Worm (Caenorhabditis elegans) whole organism, early embryonic: Measurements from ENCODE around the gene R13H4.7.

ENCODE experiments used
- B0310.2 ChIP-seq: sonication (generic microtip); optimal IDR thresholded peaks from 2 replicates; lab custom pipeline; 2016; ENCODE audit warnings: mild to moderate bottlenecking, missing genetic modification characterization, missing compliant biosample characterization
- F13C5.2 ChIP-seq: sonication (generic microtip); optimal IDR thresholded peaks from 2 replicates; lab custom pipeline; 2017; ENCODE audit warnings: mild to moderate bottlenecking, missing genetic modification characterization, inconsistent platforms, missing compliant biosample characterization
- aly-1 ChIP-seq: sonication (generic microtip); optimal IDR thresholded peaks from 2 replicates; lab custom pipeline; 2016; ENCODE audit warnings: missing genetic modification characterization, missing compliant biosample characterization
- ama-1 ChIP-seq: fragments of 150-350 bp; optimal IDR thresholded peaks from 2 replicates; lab custom pipeline; 2014
- ceh-13 ChIP-seq: fragments of 200-800 bp; sonication (Bioruptor generic); optimal IDR thresholded peaks from 2 replicates; lab custom pipeline; 2018; ENCODE audit warnings: mild to moderate bottlenecking, missing genetic modification characterization, missing compliant biosample characterization
- ceh-36 ChIP-seq: sonication (generic microtip); optimal IDR thresholded peaks from 2 replicates; lab custom pipeline; 2016; ENCODE audit warnings: missing genetic modification characterization, inconsistent platforms, missing compliant biosample characterization
- ets-7 ChIP-seq: sonication (generic microtip); optimal IDR thresholded peaks from 2 replicates; lab custom pipeline; 2016; ENCODE audit warnings: missing genotype, missing genetic modification characterization, missing compliant biosample characterization
- flt-1 ChIP-seq: fragments of 200-800 bp; sonication (Bioruptor generic); IDR thresholded peaks from 2 replicates; pipeline ENCODE4 v1.3.6; 2022; ENCODE audit warnings: missing genetic modification characterization, missing compliant biosample characterization
- hmbx-1 ChIP-seq: sonication (generic microtip); optimal IDR thresholded peaks from 2 replicates; lab custom pipeline; 2016; ENCODE audit warnings: mild to moderate bottlenecking, missing genetic modification characterization, missing compliant biosample characterization
- hmg-4 ChIP-seq: fragments of 200-800 bp; sonication (Bioruptor generic); optimal IDR thresholded peaks from 2 replicates; lab custom pipeline; 2018; ENCODE audit warnings: mild to moderate bottlenecking, missing genetic modification characterization, missing compliant biosample characterization
- hnd-1 ChIP-seq: sonication (generic microtip); optimal IDR thresholded peaks from 2 replicates; lab custom pipeline; 2016; ENCODE audit warnings: missing genetic modification characterization, missing compliant biosample characterization
- pes-1 ChIP-seq: fragments of 200-800 bp; sonication (Bioruptor generic); IDR thresholded peaks from 2 replicates; pipeline ENCODE4 v1.3.6; 2022; ENCODE audit warnings: missing genetic modification reagents, missing genetic modification characterization, missing compliant biosample characterization
- scrt-1 ChIP-seq: fragments of 200-800 bp; sonication (Bioruptor generic); IDR thresholded peaks from 2 replicates; pipeline ENCODE4 v1.3.6; 2022; ENCODE audit warnings: missing genetic modification characterization, missing compliant biosample characterization
- sea-1 ChIP-seq: fragments of 200-800 bp; sonication (Bioruptor generic); conservative IDR thresholded peaks from 2 replicates; pipeline ENCODE4 v1.3.6; 2022; ENCODE audit warnings: missing genetic modification characterization, missing compliant biosample characterization
- tbx-11 ChIP-seq: fragments of 200-800 bp; sonication (Bioruptor generic); IDR thresholded peaks from 2 replicates; pipeline ENCODE4 v1.3.6; 2022; ENCODE audit warnings: missing genetic modification characterization, missing compliant biosample characterization
- tbx-37 ChIP-seq: fragments of 200-800 bp; sonication (Bioruptor generic); conservative IDR thresholded peaks from 2 replicates; pipeline ENCODE4 v1.3.6; 2022; ENCODE audit warnings: missing genetic modification reagents, missing genetic modification characterization, missing compliant biosample characterization
- tra-4 ChIP-seq: sonication (generic microtip); optimal IDR thresholded peaks from 2 replicates; lab custom pipeline; 2017; ENCODE audit warnings: missing genetic modification characterization, missing compliant biosample characterization

R13H4.7 gene

ce11 chrV:11836073-11836472, 32.0 kb downstream of the R13H4.7 start, which contains the start of gene R13H4.2:
TSS of gene R13H4.2 (plus strand) at chrV:11836391.
- TF ChIP-seq hmg-4: no peak
- no peak for TF ChIP-seq ceh-36 (tag; lab: Kevin White, UChicago)
- TF ChIP-seq B0310.2 (tag; lab: Kevin White, UChicago): no peak
- TF ChIP-seq tbx-11 (GFP tag; lab: Robert Waterston, UW): no peak
- TF ChIP-seq aly-1 (tag; lab: Kevin White, UChicago): no peak
- no peak for TF ChIP-seq F13C5.2 (tag; lab: Kevin White, UChicago)
- no peak for TF ChIP-seq ceh-13
- no peak for TF ChIP-seq scrt-1
- TF ChIP-seq hnd-1: no peak

DNA sequence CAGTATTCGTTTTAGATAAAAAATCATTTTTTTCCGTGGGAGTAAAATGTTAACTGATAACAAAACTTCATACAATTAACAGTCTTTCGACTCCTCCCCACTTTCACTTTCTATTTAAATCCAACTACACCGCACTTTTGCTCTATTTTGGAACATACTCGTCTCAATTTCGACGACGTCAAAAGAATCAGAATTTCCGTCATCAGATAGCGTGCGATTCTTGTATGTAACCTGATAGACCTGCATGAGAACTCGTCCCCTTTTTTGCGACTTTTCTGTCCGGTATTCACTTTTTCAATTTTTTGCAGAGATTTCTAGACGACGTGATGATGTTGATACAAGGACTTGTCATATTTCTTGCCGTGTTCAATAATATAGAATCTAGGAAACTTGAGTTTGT, 34.7 kb downstream of the R13H4.7 start, which contains the start of gene pho-8:
TSS of gene pho-8 (plus strand) at position 301 of the 400 bp plus-strand sequence.
- TF ChIP-seq B0310.2 (tag; lab: Kevin White, UChicago): no peak
- TF ChIP-seq pes-1 (GFP tag; lab: Robert Waterston, UW): no peak
- TF ChIP-seq scrt-1: no peak
- no peak for TF ChIP-seq ets-7 (tag; lab: Kevin White, UChicago)
- no peak for TF ChIP-seq hmg-4
- no peak for TF ChIP-seq ceh-13
- no peak for TF ChIP-seq tra-4 (tag; lab: Kevin White, UChicago)
- TF ChIP-seq flt-1 (GFP tag; lab: Robert Waterston, UW): no peak
- TF ChIP-seq aly-1 (tag; lab: Kevin White, UChicago): no peak
- no peak for TF ChIP-seq tbx-37
- no peak for TF ChIP-seq tbx-11 (GFP tag; lab: Robert Waterston, UW)
- no peak for TF ChIP-seq hmbx-1
- no peak for TF ChIP-seq F13C5.2 (tag; lab: Kevin White, UChicago)
- no peak for TF ChIP-seq ama-1 (lab: Kevin White, UChicago)

DNA sequence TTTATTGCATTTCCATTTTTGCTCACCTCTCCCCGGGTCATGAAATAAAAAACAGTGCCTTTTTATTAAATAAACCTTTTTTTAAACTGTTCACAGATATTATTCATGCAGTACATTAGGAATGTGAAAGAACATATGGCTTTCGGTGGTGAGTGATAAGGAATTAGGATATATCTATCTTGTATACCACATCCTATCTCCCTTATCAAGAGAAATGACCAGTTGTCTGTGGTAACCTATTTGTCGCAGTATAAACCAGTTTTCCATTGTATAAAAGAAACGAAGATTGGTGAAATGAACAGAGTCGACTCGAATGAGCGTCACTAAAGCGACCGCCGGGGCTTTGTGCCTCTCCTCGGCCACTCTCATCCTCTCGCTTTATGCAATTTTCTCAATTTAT, 38.8 kb downstream of the R13H4.7 start, which contains the start of gene col-158:
TSS of gene col-158 (plus strand) at position 301 of the 400 bp plus-strand sequence.
- no peak for TF ChIP-seq hmbx-1
- TF ChIP-seq sea-1 (GFP tag; lab: Robert Waterston, UW): no peak

DNA sequence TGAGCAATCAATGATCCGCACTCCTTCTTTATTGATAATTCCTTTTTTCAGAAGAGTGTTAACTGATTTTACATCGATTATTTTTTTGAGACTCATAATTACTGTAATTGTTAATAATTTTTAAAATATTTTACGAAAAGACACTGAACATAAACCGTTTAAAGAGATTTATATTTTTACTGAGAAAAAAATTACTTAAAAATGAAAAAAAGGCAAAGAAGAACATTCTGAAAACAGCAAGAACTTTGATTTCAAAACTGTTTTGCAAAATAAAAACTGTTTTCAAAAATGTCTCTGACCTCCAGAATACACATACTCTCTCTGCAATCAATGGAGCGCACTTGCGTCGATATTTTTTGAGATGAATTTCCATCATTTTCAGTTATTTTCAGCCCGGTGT, 41.1 kb downstream of the R13H4.7 start, which contains the start of the genes mpst-1 and D2023.6:
TSS of gene mpst-1 (minus strand) at position 101 of the 400 bp plus-strand sequence.
TSS of gene D2023.6 (plus strand) at position 388 of the 400 bp plus-strand sequence.
- no peak for TF ChIP-seq tbx-37
- no peak for TF ChIP-seq ets-7 (tag; lab: Kevin White, UChicago)
- TF ChIP-seq tra-4 (tag; lab: Kevin White, UChicago): no peak
- TF ChIP-seq scrt-1: no peak
- no peak for TF ChIP-seq hmbx-1
- TF ChIP-seq hmg-4: no peak
- TF ChIP-seq tbx-11 (GFP tag; lab: Robert Waterston, UW): no peak
- TF ChIP-seq ama-1 (lab: Kevin White, UChicago): no peak
- TF ChIP-seq ceh-13: no peak
- TF ChIP-seq hnd-1: no peak
- TF ChIP-seq sea-1 (GFP tag; lab: Robert Waterston, UW): no peak
- no peak for TF ChIP-seq B0310.2 (tag; lab: Kevin White, UChicago)
- no peak for TF ChIP-seq aly-1 (tag; lab: Kevin White, UChicago)
- no peak for TF ChIP-seq F13C5.2 (tag; lab: Kevin White, UChicago)
- no peak for TF ChIP-seq flt-1 (GFP tag; lab: Robert Waterston, UW)
- no peak for TF ChIP-seq ceh-36 (tag; lab: Kevin White, UChicago)
- no peak for TF ChIP-seq pes-1 (GFP tag; lab: Robert Waterston, UW)

- TF ChIP-seq ets-7 (tag; lab: Kevin White, UChicago): no peak
- no peak for TF ChIP-seq sea-1 (GFP tag; lab: Robert Waterston, UW)
- no peak for TF ChIP-seq F13C5.2 (tag; lab: Kevin White, UChicago)
- no peak for TF ChIP-seq hnd-1
- TF ChIP-seq ama-1 (lab: Kevin White, UChicago): no peak
- TF ChIP-seq hmbx-1: no peak
- no peak for TF ChIP-seq B0310.2 (tag; lab: Kevin White, UChicago)
- TF ChIP-seq hmg-4: no peak
- TF ChIP-seq pes-1 (GFP tag; lab: Robert Waterston, UW): no peak
- TF ChIP-seq tra-4 (tag; lab: Kevin White, UChicago): no peak
- no peak for TF ChIP-seq ceh-36 (tag; lab: Kevin White, UChicago)
Measured at ce11 chrV:11825662-11826061, 42.4 kb downstream of the R13H4.7 start, which contains the start of gene D2023.4. TSS of gene D2023.4 (minus strand) at chrV:11825762.

ce11 chrV:11823978-11824377, 44.1 kb downstream of the R13H4.7 start:
- TF ChIP-seq aly-1 (tag; lab: Kevin White, UChicago): no peak
- no peak for TF ChIP-seq F13C5.2 (tag; lab: Kevin White, UChicago)
- no peak for TF ChIP-seq hnd-1
- no peak for TF ChIP-seq pes-1 (GFP tag; lab: Robert Waterston, UW)

ce11 chrV:11822461-11822939, 45.5 kb downstream of the R13H4.7 start, which contains the start of gene pyc-1:
TSS of gene pyc-1 (minus strand) at chrV:11822529.
- TF ChIP-seq hnd-1: no peak
- no peak for TF ChIP-seq ama-1 (lab: Kevin White, UChicago)
- no peak for TF ChIP-seq tbx-11 (GFP tag; lab: Robert Waterston, UW)
- TF ChIP-seq F13C5.2 (tag; lab: Kevin White, UChicago): no peak
- no peak for TF ChIP-seq sea-1 (GFP tag; lab: Robert Waterston, UW)
- no peak for TF ChIP-seq tbx-37
- no peak for TF ChIP-seq hmbx-1
- TF ChIP-seq scrt-1: no peak
- no peak for TF ChIP-seq flt-1 (GFP tag; lab: Robert Waterston, UW)
- no peak for TF ChIP-seq ceh-36 (tag; lab: Kevin White, UChicago)

ce11 chrV:11820551-11820950, 47.5 kb downstream of the R13H4.7 start:
- TF ChIP-seq scrt-1 (no peak), tbx-11 (GFP tag; lab: Robert Waterston, UW) (no peak), ets-7 (tag; lab: Kevin White, UChicago) (no peak), hmg-4 (no peak), F13C5.2 (tag; lab: Kevin White, UChicago) (no peak), tra-4 (tag; lab: Kevin White, UChicago) (no peak), ceh-13 (no peak), ceh-36 (tag; lab: Kevin White, UChicago) (no peak), flt-1 (GFP tag; lab: Robert Waterston, UW) (no peak), sea-1 (GFP tag; lab: Robert Waterston, UW) (no peak)
